Fruit fly (Drosophila melanogaster) whole organism: ENCODE measurements around the gene Miga.

ENCODE experiments used
- EcR ChIP-seq, 2 experiments: fragments of >200 bp; optimal IDR thresholded peaks; 2 replicates each; lab custom pipeline; 2017; ENCODE audit warnings: missing biosample characterization in 2 of 2, missing genetic modification characterization in 2 of 2, missing genetic modification reagents in 2 of 2
- pan ChIP-seq: fragments of >200 bp; optimal IDR thresholded peaks from 2 replicates; lab custom pipeline; 2017
- usp ChIP-seq: fragments of >200 bp; optimal IDR thresholded peaks from 2 replicates; lab custom pipeline; 2017; ENCODE audit warnings: missing biosample characterization, missing genetic modification characterization, mixed read lengths

DNA sequence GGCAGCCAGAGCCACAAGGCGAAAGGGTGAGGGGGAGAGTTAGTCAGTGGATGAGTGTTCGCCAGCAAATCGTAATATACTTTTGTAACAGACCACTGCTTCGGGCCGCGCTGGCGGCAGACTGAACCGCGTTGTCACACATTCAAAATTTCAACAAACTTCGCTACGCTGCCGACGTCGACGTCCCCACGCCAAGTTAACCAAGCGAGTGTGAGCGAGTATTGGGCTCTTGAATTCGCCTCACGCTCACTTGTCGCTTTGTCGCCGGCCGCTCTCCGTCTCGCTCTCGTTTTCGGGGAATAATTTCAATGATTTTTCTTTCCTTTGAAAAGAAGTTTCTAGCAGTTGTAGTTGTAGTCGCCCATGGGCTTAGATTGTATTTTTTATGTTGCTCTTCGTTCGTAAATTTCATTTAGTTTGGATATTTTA is 26.1 kb downstream of the Miga start, which contains the start of gene lawc:
- no peak for TF ChIP-seq EcR (GFP tag; optimal IDR thresholded peaks at IDR 0.05; lab: Kevin White, UChicago)
- no peak for TF ChIP-seq usp (GFP tag; lab: Kevin White, UChicago)
- TF ChIP-seq pan (lab: Kevin White, UChicago) = no peak
